Worm (Caenorhabditis elegans) whole organism, mixed stage, embryonic: ENCODE data around the gene K10D6.3.

ENCODE experiments used
- M03D4.4 ChIP-seq: sonication (generic microtip); optimal IDR thresholded peaks from 2 replicates; lab custom pipeline; 2017; ENCODE audit warnings: mild to moderate bottlenecking, missing genetic modification characterization, missing compliant biosample characterization
- bed-3 ChIP-seq: fragments of 200-800 bp; sonication (Bioruptor generic); optimal IDR thresholded peaks from 3 replicates; lab custom pipeline; 2018; ENCODE audit warnings: mild to moderate bottlenecking, missing genetic modification characterization, moderate library complexity, missing compliant biosample characterization
- blmp-1 ChIP-seq: fragments of 150-350 bp; optimal IDR thresholded peaks from 2 replicates; lab custom pipeline; 2014; ENCODE audit warnings: missing biosample characterization, missing genetic modification characterization
- ceh-39 ChIP-seq: fragments of 150-350 bp; optimal IDR thresholded peaks from 2 replicates; lab custom pipeline; 2014; ENCODE audit warnings: missing biosample characterization, missing genetic modification characterization
- ceh-43 ChIP-seq: fragments of 200-800 bp; sonication (Bioruptor generic); optimal IDR thresholded peaks from 2 replicates; lab custom pipeline; 2018; ENCODE audit warnings: mild to moderate bottlenecking, missing genetic modification characterization, moderate library complexity, missing compliant biosample characterization
- ceh-83 ChIP-seq: fragments of 200-800 bp; sonication (Bioruptor generic); optimal IDR thresholded peaks from 2 replicates; lab custom pipeline; 2018; ENCODE audit warnings: mild to moderate bottlenecking, missing genetic modification characterization, missing compliant biosample characterization
- ces-1 ChIP-seq: fragments of 150-350 bp; optimal IDR thresholded peaks from 2 replicates; lab custom pipeline; 2014; ENCODE audit warnings: missing biosample characterization, missing genetic modification reagents, missing genetic modification characterization
- cnd-1 ChIP-seq: fragments of 200-800 bp; sonication (Bioruptor generic); optimal IDR thresholded peaks from 2 replicates; lab custom pipeline; 2018; ENCODE audit warnings: mild to moderate bottlenecking, missing genetic modification characterization, missing compliant biosample characterization
- elt-1 ChIP-seq: sonication (generic microtip); optimal IDR thresholded peaks from 2 replicates; lab custom pipeline; 2017; ENCODE audit warnings: missing genetic modification characterization, mild to moderate bottlenecking, missing compliant biosample characterization, antibody characterized with exemption, moderate library complexity, borderline replicate concordance; ENCODE audit not compliant: insufficient read depth
- elt-3 ChIP-seq: fragments of 150-350 bp; optimal IDR thresholded peaks from 2 replicates; lab custom pipeline; 2014; ENCODE audit warnings: missing biosample characterization, missing genetic modification characterization
- flh-1 ChIP-seq: fragments of 200-800 bp; sonication (Bioruptor generic); optimal IDR thresholded peaks from 2 replicates; lab custom pipeline; 2018; ENCODE audit warnings: mild to moderate bottlenecking, missing genetic modification characterization, moderate library complexity, missing compliant biosample characterization
- ham-2 ChIP-seq: fragments of 200-800 bp; sonication (Bioruptor generic); optimal IDR thresholded peaks from 2 replicates; lab custom pipeline; 2018; ENCODE audit warnings: mild to moderate bottlenecking, missing genetic modification characterization, missing compliant biosample characterization
- hlh-1 ChIP-seq: fragments of 150-350 bp; optimal IDR thresholded peaks from 2 replicates; lab custom pipeline; 2014; ENCODE audit warnings: missing biosample characterization, missing genetic modification reagents, missing genetic modification characterization
- lin-32 ChIP-seq: fragments of 200-800 bp; sonication (Bioruptor generic); optimal IDR thresholded peaks from 2 replicates; lab custom pipeline; 2018; ENCODE audit warnings: mild to moderate bottlenecking, missing genetic modification characterization, missing compliant biosample characterization
- mab-5 ChIP-seq: fragments of 150-350 bp; optimal IDR thresholded peaks from 2 replicates; lab custom pipeline; 2014; ENCODE audit warnings: missing biosample characterization, missing genetic modification characterization
- mep-1 ChIP-seq: fragments of 150-350 bp; optimal IDR thresholded peaks from 2 replicates; lab custom pipeline; 2017; ENCODE audit warnings: missing biosample characterization, missing genetic modification reagents, missing genetic modification characterization, inconsistent platforms
- mls-2 ChIP-seq: sonication (generic microtip); optimal IDR thresholded peaks from 2 replicates; lab custom pipeline; 2016; ENCODE audit warnings: mild to moderate bottlenecking, missing genetic modification characterization, moderate library complexity, missing compliant biosample characterization
- nhr-12 ChIP-seq: fragments of 150-350 bp; optimal IDR thresholded peaks from 2 replicates; lab custom pipeline; 2014; ENCODE audit warnings: missing biosample characterization, missing genetic modification characterization
- nhr-2 ChIP-seq: fragments of 150-350 bp; optimal IDR thresholded peaks from 2 replicates; lab custom pipeline; 2014; ENCODE audit warnings: missing biosample characterization, missing genetic modification characterization
- nhr-237 ChIP-seq: fragments of 150-350 bp; optimal IDR thresholded peaks from 2 replicates; lab custom pipeline; 2014; ENCODE audit warnings: missing biosample characterization, missing genetic modification characterization
- nhr-28 ChIP-seq: fragments of 150-350 bp; optimal IDR thresholded peaks from 2 replicates; lab custom pipeline; 2014; ENCODE audit warnings: missing biosample characterization, missing genetic modification characterization
- nhr-76 ChIP-seq: sonication (generic microtip); optimal IDR thresholded peaks from 2 replicates; lab custom pipeline; 2017; ENCODE audit warnings: missing biosample characterization, missing genetic modification characterization
- pha-4 ChIP-seq: fragments of 150-350 bp; optimal IDR thresholded peaks from 2 replicates; lab custom pipeline; 2018; ENCODE audit warnings: missing biosample characterization, missing genetic modification reagents, missing genetic modification characterization
- sem-2 ChIP-seq: fragments of 200-800 bp; sonication (Bioruptor generic); optimal IDR thresholded peaks from 2 replicates; lab custom pipeline; 2018; ENCODE audit warnings: mild to moderate bottlenecking, missing genetic modification characterization, missing compliant biosample characterization
- snpc-4 ChIP-seq: fragments of 150-350 bp; optimal IDR thresholded peaks from 2 replicates; lab custom pipeline; 2014; ENCODE audit warnings: missing biosample characterization, missing genetic modification characterization
- sptf-1 ChIP-seq: sonication (generic microtip); optimal IDR thresholded peaks from 2 replicates; lab custom pipeline; 2017; ENCODE audit warnings: mild to moderate bottlenecking, missing genetic modification characterization, moderate library complexity, missing compliant biosample characterization
- unc-120 ChIP-seq: sonication (generic microtip); optimal IDR thresholded peaks from 2 replicates; lab custom pipeline; 2017; ENCODE audit warnings: missing genetic modification characterization, missing compliant biosample characterization; ENCODE audit not compliant: poor library complexity, severe bottlenecking
- unc-39 ChIP-seq: fragments of 150-350 bp; optimal IDR thresholded peaks from 2 replicates; lab custom pipeline; 2014; ENCODE audit warnings: missing biosample characterization, missing genetic modification characterization
- unc-62 ChIP-seq: fragments of 150-350 bp; optimal IDR thresholded peaks from 2 replicates; lab custom pipeline; 2014; ENCODE audit warnings: missing biosample characterization, missing genetic modification reagents, missing genetic modification characterization
- zip-8 ChIP-seq: fragments of 150-350 bp; optimal IDR thresholded peaks from 2 replicates; lab custom pipeline; 2014; ENCODE audit warnings: missing biosample characterization, missing genetic modification characterization
- ztf-11 ChIP-seq: fragments of 150-350 bp; optimal IDR thresholded peaks from 2 replicates; lab custom pipeline; 2014; ENCODE audit warnings: missing biosample characterization, missing genetic modification characterization

K10D6.3 gene

ce11 chrV:11241580-11241979 is 41.2 kb downstream of the K10D6.3 start, which contains the start of gene pgap-1:
Gene pgap-1, plus strand, starts transcription at chrV:11241880.
- TF ChIP-seq ceh-43 (GFP tag; lab: Kevin White, UChicago) (no peak), ceh-83 (GFP tag; lab: Kevin White, UChicago) (no peak), M03D4.4 (tag; lab: Kevin White, UChicago) (no peak), pha-4 (tag; lab: Kevin White, UChicago) (no peak), ceh-39 (tag; lab: Kevin White, UChicago) (no peak), sptf-1 (no peak), ztf-11 (no peak), nhr-2 (no peak), hlh-1 (tag; lab: Kevin White, UChicago) (no peak), cnd-1 (tag; lab: Kevin White, UChicago) (no peak), unc-62 (GFP tag; lab: Kevin White, UChicago) (no peak), nhr-12 (tag; lab: Kevin White, UChicago) (no peak), ham-2 (GFP tag; lab: Kevin White, UChicago) (no peak), nhr-76 (tag; lab: Kevin White, UChicago) (no peak), bed-3 (GFP tag; lab: Kevin White, UChicago) (no peak)

- no peak for TF ChIP-seq elt-3
- TF ChIP-seq ztf-11: no peak
- no peak for TF ChIP-seq pha-4 (tag; lab: Kevin White, UChicago)
- no peak for TF ChIP-seq nhr-76 (tag; lab: Kevin White, UChicago)
- TF ChIP-seq unc-120: no peak
- no peak for TF ChIP-seq mep-1 (tag; lab: Kevin White, UChicago)
- no peak for TF ChIP-seq ces-1 (GFP tag; lab: Kevin White, UChicago)
- TF ChIP-seq blmp-1 (tag; lab: Kevin White, UChicago): no peak
- no peak for TF ChIP-seq hlh-1 (tag; lab: Kevin White, UChicago)
- no peak for TF ChIP-seq nhr-237
- TF ChIP-seq sptf-1: no peak
- TF ChIP-seq cnd-1 (tag; lab: Kevin White, UChicago): no peak
- TF ChIP-seq mab-5 (tag; lab: Kevin White, UChicago): no peak
- TF ChIP-seq bed-3 (GFP tag; lab: Kevin White, UChicago): no peak
- TF ChIP-seq snpc-4 (tag; lab: Kevin White, UChicago): no peak
- no peak for TF ChIP-seq unc-62 (GFP tag; lab: Kevin White, UChicago)
- TF ChIP-seq ceh-39 (tag; lab: Kevin White, UChicago): no peak
- no peak for TF ChIP-seq zip-8
- no peak for TF ChIP-seq unc-39 (tag; lab: Kevin White, UChicago)
- no peak for TF ChIP-seq ceh-43 (GFP tag; lab: Kevin White, UChicago)
- TF ChIP-seq, all 35 proteins: peak for 0
Measured at ce11 chrV:11244539-11244938, 44.1 kb downstream of the K10D6.3 start, which contains the start of gene mxl-1. Gene mxl-1, plus strand, starts transcription at chrV:11244839.

- TF ChIP-seq sem-2 (no peak), unc-62 (GFP tag; lab: Kevin White, UChicago) (no peak), mls-2 (tag; lab: Kevin White, UChicago) (no peak), lin-32 (no peak), zip-8 (peak; percentile 59), pha-4 (tag; lab: Kevin White, UChicago) (no peak), cnd-1 (tag; lab: Kevin White, UChicago) (no peak), hlh-1 (tag; lab: Kevin White, UChicago) (no peak)
Measured at ce11 chrV:11245029-11245428, 44.6 kb downstream of the K10D6.3 start.

ce11 chrV:11247846-11248245 is 47.4 kb downstream of the K10D6.3 start, which contains the start of gene mam-4:
Gene mam-4, plus strand, starts transcription at chrV:11248146.
- TF ChIP-seq cnd-1 (tag; lab: Kevin White, UChicago): no peak
- TF ChIP-seq mls-2 (tag; lab: Kevin White, UChicago): no peak
- no peak for TF ChIP-seq nhr-76 (tag; lab: Kevin White, UChicago)
- no peak for TF ChIP-seq elt-1
- TF ChIP-seq sptf-1: no peak
- TF ChIP-seq, all 35 proteins: peak for 0

- TF ChIP-seq sem-2: no peak
- no peak for TF ChIP-seq flh-1 (GFP tag; lab: Kevin White, UChicago)
- TF ChIP-seq ztf-11: no peak
- no peak for TF ChIP-seq mls-2 (tag; lab: Kevin White, UChicago)
- no peak for TF ChIP-seq mab-5 (tag; lab: Kevin White, UChicago)
- TF ChIP-seq nhr-28: no peak
- no peak for TF ChIP-seq unc-120
- TF ChIP-seq nhr-12 (tag; lab: Kevin White, UChicago): no peak
- TF ChIP-seq nhr-2: no peak
Measured at ce11 chrV:11250735-11251134, 50.3 kb downstream of the K10D6.3 start, which contains the start of gene T19B10.12. Gene T19B10.12, plus strand, starts transcription at chrV:11251035.
